Worm (Caenorhabditis elegans) whole organism, dauer: ENCODE data around the gene tars-1.

Experiments used
- unc-62 ChIP-seq: sonication (generic microtip); optimal IDR thresholded peaks from 2 replicates; lab custom pipeline; 2017; ENCODE audit warnings: missing biosample characterization, missing genetic modification reagents, missing genetic modification characterization

tars-1 gene

DNA sequence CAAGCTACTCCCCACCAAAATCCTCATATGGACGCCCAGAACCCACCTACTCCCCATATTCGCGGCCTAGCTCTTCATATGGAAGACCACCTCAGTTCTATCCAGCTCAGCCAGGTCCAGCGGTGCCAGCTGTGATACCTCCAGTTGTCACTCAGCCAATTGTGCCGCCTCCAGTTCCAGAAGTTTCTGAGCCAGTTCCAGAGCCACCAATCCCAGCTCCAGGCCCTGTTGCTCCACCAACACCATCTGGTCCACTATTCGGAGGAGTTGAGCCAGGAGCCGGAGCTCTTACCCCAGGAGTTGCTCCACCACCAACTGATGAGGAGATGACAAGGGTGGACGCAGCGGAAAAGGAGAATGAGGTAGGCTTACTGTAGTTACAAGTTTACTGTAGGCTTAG lies 26.1 kb upstream of the tars-1 start:
- TF ChIP-seq unc-62 (GFP tag; lab: Kevin White, UChicago), result no peak

DNA sequence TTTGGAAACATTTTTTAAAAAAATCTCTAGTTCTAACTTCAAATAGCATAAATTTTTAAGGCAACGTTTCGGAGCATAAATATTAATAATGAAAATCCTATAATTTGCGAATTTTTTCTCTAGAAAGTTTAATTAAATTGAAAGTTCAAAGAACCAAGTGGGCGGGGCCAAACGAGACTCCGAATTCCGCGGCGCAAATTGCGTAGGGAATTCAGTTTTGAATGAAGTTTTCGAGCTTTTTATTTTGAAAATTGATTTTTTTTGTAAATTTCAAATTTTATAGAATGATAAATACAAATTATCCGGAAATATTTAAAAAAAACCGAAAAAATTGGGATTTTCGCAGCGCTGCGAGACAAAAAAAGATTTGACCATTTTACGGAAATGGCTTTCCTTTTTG lies 25.4 kb upstream of the tars-1 start:
- no peak for TF ChIP-seq unc-62 (GFP tag; lab: Kevin White, UChicago)

DNA sequence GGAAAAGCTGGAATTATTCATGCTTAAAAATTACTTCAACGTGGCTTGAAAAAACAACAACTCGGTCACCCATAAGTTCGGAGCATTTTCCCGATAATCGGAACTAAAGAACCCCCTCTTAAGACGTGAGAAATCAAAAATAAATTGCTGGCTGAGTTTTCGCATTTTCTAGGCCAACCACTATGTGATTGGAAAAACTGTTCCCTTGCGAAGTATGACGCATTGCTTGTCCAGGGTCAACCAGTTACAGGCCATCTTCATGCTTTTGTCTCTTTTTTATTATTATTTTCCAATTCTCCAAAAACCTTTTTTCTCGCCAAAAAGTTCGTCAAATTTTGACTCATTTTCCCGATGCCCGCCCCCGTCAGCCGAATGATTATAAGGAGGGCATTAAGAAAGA lies 24.6 kb upstream of the tars-1 start, which contains the start of gene F13D12.3:
TSS of gene F13D12.3 (plus strand) at position 301 of the 400 bp plus-strand sequence.
- TF ChIP-seq unc-62 (GFP tag; lab: Kevin White, UChicago), result no peak

DNA sequence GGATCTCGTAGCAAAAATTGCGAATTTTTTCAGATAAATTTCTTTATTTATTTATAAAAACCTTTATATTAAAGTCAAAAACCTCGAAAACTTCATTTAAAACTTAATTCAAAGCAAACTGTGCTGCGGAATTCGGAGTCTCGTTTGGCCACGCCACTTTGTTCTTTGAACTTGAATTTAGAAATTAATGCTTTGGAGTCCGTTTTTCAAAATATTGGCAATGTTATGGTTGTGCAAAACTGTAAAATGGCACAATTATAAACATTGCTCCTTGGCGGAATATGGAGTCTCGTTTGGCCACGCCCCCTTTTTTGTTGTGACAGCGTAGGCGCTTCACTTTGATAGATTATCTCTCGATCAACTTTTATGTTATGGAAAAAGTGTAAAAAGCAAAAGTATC lies 24.1 kb upstream of the tars-1 start:
- no peak for TF ChIP-seq unc-62 (GFP tag; lab: Kevin White, UChicago)

DNA sequence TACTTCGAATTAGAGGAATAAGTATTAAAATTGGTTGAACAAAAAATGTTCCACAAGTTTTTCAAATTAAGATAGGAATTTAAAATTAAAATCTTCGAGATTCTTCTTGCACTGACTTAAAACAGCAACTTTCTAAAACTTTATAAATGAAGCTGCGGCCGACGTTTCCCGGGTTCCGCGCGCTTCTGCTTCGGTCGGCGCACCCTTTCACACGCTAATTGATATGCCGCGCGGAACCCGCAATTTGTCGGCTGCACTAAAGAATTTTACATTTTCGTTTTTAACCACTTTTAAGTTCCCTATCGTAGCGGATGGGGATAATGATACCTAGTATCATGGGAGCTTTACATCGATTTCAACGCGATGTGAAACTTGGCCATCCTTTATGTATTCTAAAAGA lies 19.3 kb upstream of the tars-1 start:
- no peak for TF ChIP-seq unc-62 (GFP tag; lab: Kevin White, UChicago)

DNA sequence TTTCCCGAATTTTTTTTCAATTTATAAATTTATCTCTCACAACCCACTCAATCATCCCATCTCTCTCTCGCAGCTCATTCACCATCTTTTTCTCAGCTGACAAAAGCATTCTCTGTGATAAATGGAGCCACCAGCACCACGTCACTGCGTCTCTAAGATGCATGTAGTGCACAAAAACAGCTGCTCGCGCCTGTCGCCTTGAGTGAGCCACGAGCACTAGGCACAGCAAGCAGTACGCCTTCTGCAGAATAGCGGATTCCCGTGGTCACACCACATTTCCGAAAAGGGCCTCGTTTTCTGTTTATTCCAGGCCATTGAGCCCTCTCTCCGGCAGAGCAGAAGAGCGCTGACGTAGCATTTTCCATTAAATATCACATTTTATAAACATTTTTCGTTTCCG lies 18.1 kb upstream of the tars-1 start, which contains the start of gene F13D12.10:
TSS of gene F13D12.10 (plus strand) at position 231 of the 400 bp plus-strand sequence.
- TF ChIP-seq unc-62 (GFP tag; lab: Kevin White, UChicago), result no peak

DNA sequence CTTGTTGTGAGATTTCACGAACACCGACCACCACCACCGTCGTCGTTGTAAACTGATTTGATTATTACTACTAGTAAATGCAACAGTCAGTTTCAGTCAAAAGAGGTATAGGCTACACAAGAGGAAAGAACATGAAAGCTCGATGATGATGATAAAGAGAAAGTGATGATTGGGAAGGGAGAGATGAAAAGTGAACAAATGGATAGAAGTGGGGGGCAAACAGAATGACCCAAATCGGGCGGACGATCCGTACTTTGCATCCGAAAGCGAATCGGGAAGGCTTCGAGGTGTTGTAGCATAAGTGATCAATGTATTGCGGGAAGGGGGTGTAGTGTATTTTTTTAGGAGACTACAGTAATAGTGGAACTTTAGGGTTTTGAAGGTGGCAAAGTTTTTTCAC lies 15.3 kb upstream of the tars-1 start:
- no peak for TF ChIP-seq unc-62 (GFP tag; lab: Kevin White, UChicago)

DNA sequence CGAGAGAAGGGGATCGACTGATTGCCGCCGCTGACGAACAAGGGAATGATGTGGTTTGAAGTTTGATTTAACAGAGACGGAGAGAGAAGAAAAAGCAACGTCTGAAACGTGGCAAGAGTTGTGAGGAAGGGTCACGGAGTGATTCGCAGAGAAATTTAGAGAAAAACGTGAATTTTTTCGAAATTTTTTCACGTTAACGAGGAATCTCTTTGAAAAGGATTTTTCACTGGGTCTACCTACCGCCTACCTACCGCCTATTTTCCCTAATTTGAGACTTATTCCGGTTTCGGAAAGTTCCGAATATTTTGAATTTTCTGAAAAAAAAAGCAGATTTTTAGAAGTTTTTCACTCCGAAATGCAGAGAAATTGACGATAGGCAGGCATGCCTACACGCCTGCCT lies 14.0 kb upstream of the tars-1 start, which contains the start of gene fcmt-1:
TSS of gene fcmt-1 (minus strand) at position 101 of the 400 bp plus-strand sequence.
- TF ChIP-seq unc-62 (GFP tag; lab: Kevin White, UChicago), result no peak

DNA sequence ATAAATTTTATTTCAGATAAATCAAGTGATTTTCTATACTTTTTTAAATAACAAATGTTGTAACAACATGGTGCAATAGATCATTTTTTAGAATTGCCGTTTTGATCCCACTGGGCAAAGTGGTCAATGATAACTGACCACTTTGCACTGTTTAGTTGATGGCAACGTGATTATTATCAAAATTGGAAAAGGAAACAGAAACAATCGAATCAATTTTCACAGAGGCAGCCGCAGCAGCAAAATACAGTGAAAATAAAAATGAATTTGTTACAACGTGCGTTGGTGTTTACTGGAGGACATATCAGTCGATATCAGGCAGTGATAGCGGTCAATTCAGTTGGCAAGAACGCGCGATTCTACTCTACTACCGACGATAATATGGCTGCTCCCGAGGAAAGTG lies 10.3 kb upstream of the tars-1 start, which contains the start of gene VF13D12L.3:
TSS of gene VF13D12L.3 (plus strand) at position 223 of the 400 bp plus-strand sequence.
- no peak for TF ChIP-seq unc-62 (GFP tag; lab: Kevin White, UChicago)

DNA sequence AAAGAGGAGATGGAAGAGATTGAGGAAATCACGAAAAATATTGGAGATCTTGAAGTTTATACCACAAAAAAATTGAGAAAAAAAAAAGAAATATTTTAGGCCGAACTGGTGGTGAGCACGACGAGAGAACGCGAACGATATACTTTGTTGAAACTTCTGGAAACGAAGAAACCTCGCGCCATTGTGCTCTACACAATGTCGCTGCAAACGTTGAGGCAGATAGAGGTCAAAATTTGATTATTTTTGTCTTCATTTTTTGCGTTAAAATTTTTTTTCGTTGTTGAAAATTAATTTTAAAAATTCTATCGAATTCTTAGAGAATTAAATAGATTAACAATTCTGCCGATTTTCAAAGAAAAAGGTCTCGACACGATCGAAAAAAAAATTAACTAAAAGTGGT lies 5.2 kb upstream of the tars-1 start:
- TF ChIP-seq unc-62 (GFP tag; lab: Kevin White, UChicago), result no peak

DNA sequence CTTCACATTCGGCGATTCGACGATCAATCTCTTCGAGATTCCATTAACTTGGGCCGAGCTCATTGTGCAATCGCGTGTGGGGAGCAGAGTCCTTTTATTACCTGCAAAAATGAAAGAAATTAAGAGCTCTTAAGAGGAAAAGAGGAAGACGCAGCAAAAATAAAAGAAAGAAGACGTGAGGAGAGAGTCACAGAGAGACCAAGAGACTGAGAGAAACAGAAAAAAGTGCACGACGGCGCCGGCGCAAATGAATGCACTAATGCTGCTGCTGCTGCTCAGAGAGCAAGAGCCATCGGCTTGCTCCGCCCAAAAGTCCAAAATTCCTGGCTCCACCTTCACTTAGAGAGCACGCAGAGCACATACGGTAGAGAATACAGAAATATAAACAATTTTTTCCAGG lies 4.7 kb upstream of the tars-1 start, which contains the start of gene inos-1:
TSS of gene inos-1 (minus strand) at position 101 of the 400 bp plus-strand sequence.
- no peak for TF ChIP-seq unc-62 (GFP tag; lab: Kevin White, UChicago)

DNA sequence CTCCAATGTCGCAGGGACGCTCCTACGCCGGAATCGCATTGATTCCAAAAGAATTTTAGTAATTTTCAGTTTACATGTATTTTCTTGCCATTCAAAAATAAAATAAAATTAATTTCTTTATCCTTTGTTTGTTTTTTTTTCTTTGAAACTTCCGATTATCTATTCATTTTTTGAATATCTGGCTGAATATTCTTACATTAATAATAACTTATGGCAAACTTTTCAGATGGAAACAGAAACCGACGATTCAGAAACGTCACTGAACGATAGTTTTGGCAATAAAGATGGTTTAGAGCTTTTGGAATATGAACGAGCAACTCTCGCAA lies 451 bp upstream of the tars-1 start, which contains the start of gene xpf-1:
TSS of gene xpf-1 (plus strand) at position 227 of the 326 bp plus-strand sequence.
- no peak for TF ChIP-seq unc-62 (GFP tag; lab: Kevin White, UChicago)

DNA sequence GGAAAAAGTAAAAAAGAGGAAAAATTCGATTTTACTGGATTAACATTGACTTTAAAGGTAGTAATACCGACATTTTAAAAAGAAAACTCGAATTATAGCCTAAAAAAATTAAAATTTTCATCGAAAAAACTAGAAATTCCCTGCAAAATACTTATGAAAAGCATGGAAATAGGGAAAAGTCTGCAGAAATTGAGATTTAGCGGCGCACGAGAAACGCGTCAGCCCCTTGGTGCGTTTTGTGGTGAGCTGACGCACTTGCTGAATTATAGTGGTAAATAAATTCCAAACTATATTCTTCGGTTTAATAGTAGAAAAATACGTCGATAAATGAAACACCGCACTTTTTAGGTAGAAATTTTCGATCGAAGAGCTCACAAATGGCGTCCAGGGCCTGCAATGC lies 1.0 kb downstream of the tars-1 start:
- TF ChIP-seq unc-62 (GFP tag; lab: Kevin White, UChicago), result no peak

DNA sequence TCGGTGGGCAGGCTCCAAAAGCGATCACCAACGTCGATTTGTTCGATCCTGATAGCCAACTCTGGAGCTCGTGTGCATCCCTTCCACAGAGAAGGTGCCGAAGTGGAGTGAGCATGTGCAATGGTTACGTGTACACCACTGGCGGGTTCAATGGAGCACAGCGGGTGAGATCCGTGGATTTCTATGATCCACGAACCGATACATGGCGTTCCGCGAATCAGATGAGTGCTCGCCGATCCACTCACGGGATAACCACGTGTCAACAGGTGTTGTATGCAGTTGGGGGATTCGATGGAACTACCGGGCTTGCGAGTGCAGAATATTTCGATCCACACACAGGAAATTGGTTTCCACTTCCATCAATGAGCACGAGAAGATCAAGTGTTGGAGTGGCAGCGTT lies 4.6 kb downstream of the tars-1 start:
- no peak for TF ChIP-seq unc-62 (GFP tag; lab: Kevin White, UChicago)

DNA sequence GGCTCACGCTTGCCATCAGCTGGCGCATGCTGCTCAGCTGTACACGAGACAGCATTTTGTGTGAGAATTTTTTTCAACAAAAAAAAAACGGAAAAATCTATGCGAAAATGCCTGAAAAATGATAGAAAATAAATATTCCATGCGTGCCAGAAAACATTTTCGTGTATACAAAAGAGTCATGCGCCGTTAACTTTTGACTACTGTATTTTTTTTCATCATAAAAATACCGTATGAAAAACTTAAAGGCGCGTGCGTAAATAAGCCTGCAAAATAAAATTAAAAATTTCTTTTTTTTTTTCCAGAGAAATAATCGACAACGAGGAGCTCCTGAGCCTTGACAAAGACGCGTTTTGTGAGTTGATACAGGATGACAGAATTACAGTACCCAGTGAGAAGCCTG lies 5.5 kb downstream of the tars-1 start:
- no peak for TF ChIP-seq unc-62 (GFP tag; lab: Kevin White, UChicago)

DNA sequence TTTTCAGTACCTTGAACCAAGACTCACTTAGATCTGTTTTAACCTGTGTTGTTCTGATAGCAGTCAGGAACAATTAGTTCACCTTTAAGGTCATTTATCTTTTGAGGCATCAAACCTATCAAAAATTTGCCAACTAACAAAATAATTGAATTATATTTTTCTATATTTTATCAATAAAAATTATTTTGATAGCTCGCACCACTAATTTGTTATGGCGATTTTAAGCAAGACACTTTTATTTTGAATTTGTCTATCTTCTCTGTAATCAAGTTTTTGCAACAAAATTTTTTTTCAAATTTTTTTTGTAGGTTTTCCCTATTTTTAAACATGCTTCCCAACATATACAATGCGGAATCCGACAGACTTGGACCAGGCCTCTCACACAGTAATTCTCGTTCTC lies 6.8 kb downstream of the tars-1 start, which contains the start of gene kel-1:
TSS of gene kel-1 (plus strand) at position 301 of the 400 bp plus-strand sequence.
- TF ChIP-seq unc-62 (GFP tag; lab: Kevin White, UChicago), result no peak

DNA sequence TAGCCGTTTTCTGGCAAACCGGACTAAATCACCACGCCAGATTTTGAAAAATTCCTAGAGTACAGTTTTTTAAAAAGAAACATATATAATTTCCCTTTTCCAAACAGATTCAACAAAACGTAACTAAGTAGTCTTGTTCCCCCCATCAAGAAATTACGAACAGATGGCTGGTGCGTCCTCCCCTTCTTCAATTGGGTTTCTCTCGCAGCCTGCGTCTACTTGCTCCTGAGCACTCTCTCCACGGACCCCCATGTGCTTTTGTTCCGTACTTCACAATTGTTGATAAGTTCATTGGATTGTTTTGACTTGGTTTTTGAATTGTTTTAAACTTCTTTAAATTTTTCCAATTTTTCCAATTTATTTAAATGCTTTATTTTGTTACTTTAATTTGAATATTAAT lies 7.4 kb downstream of the tars-1 start:
- no peak for TF ChIP-seq unc-62 (GFP tag; lab: Kevin White, UChicago)

DNA sequence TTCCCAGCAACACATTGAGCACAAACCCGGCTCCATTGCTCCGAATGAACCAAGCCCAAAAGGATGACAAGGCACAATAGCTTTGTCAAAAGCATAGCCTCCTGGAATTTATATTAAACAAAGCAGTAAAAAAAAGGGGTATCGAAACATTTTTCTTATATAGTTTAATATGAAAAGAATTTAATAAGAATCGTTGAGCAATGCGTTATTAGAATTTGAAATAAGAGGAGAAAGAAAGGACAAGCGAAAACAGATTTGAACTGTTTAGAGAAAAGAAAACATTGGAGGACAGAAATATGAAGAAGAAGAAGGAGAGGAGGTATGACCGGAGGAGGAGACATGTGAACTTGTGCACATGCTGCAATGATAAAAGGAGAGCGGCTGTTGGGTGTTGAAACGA lies 10.3 kb downstream of the tars-1 start, which contains the start of gene C47D12.5:
TSS of gene C47D12.5 (minus strand) at position 101 of the 400 bp plus-strand sequence.
- no peak for TF ChIP-seq unc-62 (GFP tag; lab: Kevin White, UChicago)
